Worm (Caenorhabditis elegans) whole organism, L4 larva: ENCODE results near the gene Y48A6B.7.

ENCODE experiments used
- F26F4.8 ChIP-seq: fragments of 200-800 bp; sonication (Bioruptor generic); conservative IDR thresholded peaks from 2 replicates; pipeline ENCODE4 v1.3.6; 2022; ENCODE audit warnings: missing genetic modification characterization, missing compliant biosample characterization
- F44E2.7 ChIP-seq: fragments of 200-800 bp; sonication (Bioruptor generic); IDR thresholded peaks from 2 replicates; pipeline ENCODE4 v2.1.2; 2022; ENCODE audit warnings: missing genetic modification characterization, missing compliant biosample characterization
- T26A8.4 ChIP-seq: fragments of 200-800 bp; sonication (Bioruptor generic); IDR thresholded peaks from 2 replicates; pipeline ENCODE4 v1.3.6; 2022; ENCODE audit warnings: missing genetic modification characterization, missing compliant biosample characterization
- Y105C5A.15 ChIP-seq: fragments of 200-800 bp; sonication (Bioruptor generic); IDR thresholded peaks from 2 replicates; pipeline ENCODE4 v1.3.6; 2022; ENCODE audit warnings: missing genetic modification characterization, missing compliant biosample characterization
- Y48G9A.11 ChIP-seq: fragments of 200-800 bp; sonication (Bioruptor generic); IDR thresholded peaks from 2 replicates; pipeline ENCODE4 v1.3.6; 2022; ENCODE audit warnings: missing genetic modification reagents, missing genetic modification characterization, missing compliant biosample characterization
- Y75B8A.6 ChIP-seq: fragments of 200-800 bp; sonication (Bioruptor generic); IDR thresholded peaks from 2 replicates; pipeline ENCODE4 v1.3.6; 2022; ENCODE audit warnings: missing genetic modification reagents, missing genetic modification characterization, missing compliant biosample characterization
- aha-1 ChIP-seq: fragments of 150-350 bp; peaks from one replicate; lab custom pipeline; 2014; ENCODE audit warnings: missing biosample characterization, missing genetic modification characterization
- arid-1 ChIP-seq: fragments of 200-800 bp; sonication (Bioruptor generic); conservative IDR thresholded peaks from 2 replicates; pipeline ENCODE4 v1.3.6; 2022; ENCODE audit warnings: missing genetic modification reagents, missing genetic modification characterization, missing compliant biosample characterization
- attf-4 ChIP-seq: sonication (generic microtip); optimal IDR thresholded peaks from 3 replicates; lab custom pipeline; 2017; ENCODE audit warnings: missing biosample characterization, missing genetic modification characterization
- ceh-44 ChIP-seq: fragments of 200-800 bp; sonication (Bioruptor generic); IDR thresholded peaks from 2 replicates; pipeline ENCODE4 v1.3.6; 2022; ENCODE audit warnings: missing genetic modification reagents, missing genetic modification characterization, missing compliant biosample characterization
- ceh-62 ChIP-seq: sonication (generic microtip); optimal IDR thresholded peaks from 2 replicates; lab custom pipeline; 2017; ENCODE audit warnings: missing biosample characterization, missing genetic modification characterization
- ctbp-1 ChIP-seq: fragments of 200-800 bp; sonication (Bioruptor generic); IDR thresholded peaks from 2 replicates; pipeline ENCODE4 v1.3.6; 2022; ENCODE audit warnings: missing genetic modification reagents, missing genetic modification characterization, missing compliant biosample characterization
- daf-16 ChIP-seq, 3 experiments: sonication (generic microtip); optimal IDR thresholded peaks; 2 replicates each; lab custom pipeline; 2016 to 2017; ENCODE audit warnings: missing genetic modification characterization in 3 of 3, missing genetic modification reagents in 3 of 3, mild to moderate bottlenecking in 2 of 3, missing compliant biosample characterization in 2 of 3, missing biosample characterization in 1 of 3, moderate library complexity in 1 of 3
- dmd-8 ChIP-seq: fragments of 200-800 bp; sonication (Bioruptor generic); IDR thresholded peaks from 2 replicates; pipeline ENCODE4 v1.3.6; 2022; ENCODE audit warnings: missing genetic modification characterization, missing compliant biosample characterization
- dmd-9 ChIP-seq: fragments of 200-800 bp; sonication (Bioruptor generic); IDR thresholded peaks from 2 replicates; pipeline ENCODE4 v1.3.6; 2022; ENCODE audit warnings: missing genetic modification reagents, missing genetic modification characterization, missing compliant biosample characterization
- dpl-1 ChIP-seq: fragments of 150-350 bp; optimal IDR thresholded peaks from 2 replicates; lab custom pipeline; 2014; ENCODE audit warnings: missing biosample characterization, missing genetic modification reagents, missing genetic modification characterization
- duxl-1 ChIP-seq: sonication (generic microtip); optimal IDR thresholded peaks from 2 replicates; lab custom pipeline; 2016; ENCODE audit warnings: mild to moderate bottlenecking, missing genetic modification characterization, moderate library complexity, missing compliant biosample characterization; ENCODE audit not compliant: poor library complexity
- dve-1 ChIP-seq: sonication (generic microtip); optimal IDR thresholded peaks from 2 replicates; lab custom pipeline; 2017; ENCODE audit warnings: antibody characterized with exemption, mild to moderate bottlenecking, missing genetic modification characterization, missing compliant biosample characterization; ENCODE audit not compliant: insufficient read depth
- egl-27 ChIP-seq: sonication (generic microtip); optimal IDR thresholded peaks from 3 replicates; lab custom pipeline; 2017; ENCODE audit warnings: missing biosample characterization, missing genetic modification reagents, missing genetic modification characterization
- fkh-10 ChIP-seq: fragments of 150-350 bp; optimal IDR thresholded peaks from 2 replicates; lab custom pipeline; 2014; ENCODE audit warnings: missing biosample characterization, missing genetic modification reagents, missing genetic modification characterization
- gei-8 ChIP-seq: fragments of 200-800 bp; sonication (Bioruptor generic); optimal IDR thresholded peaks from 2 replicates; lab custom pipeline; 2018; ENCODE audit warnings: mild to moderate bottlenecking, missing genetic modification characterization, missing compliant biosample characterization
- hlh-11 ChIP-seq: fragments of 200-800 bp; sonication (Bioruptor generic); optimal IDR thresholded peaks from 2 replicates; lab custom pipeline; 2018; ENCODE audit warnings: mild to moderate bottlenecking, missing genetic modification characterization, missing compliant biosample characterization
- hlh-30 ChIP-seq: sonication (generic microtip); optimal IDR thresholded peaks from 2 replicates; lab custom pipeline; 2017; ENCODE audit warnings: antibody characterized with exemption, mild to moderate bottlenecking, missing genetic modification characterization, missing compliant biosample characterization; ENCODE audit not compliant: insufficient read depth
- hmg-1.1 ChIP-seq: fragments of 200-800 bp; sonication (Bioruptor generic); IDR thresholded peaks from 2 replicates; pipeline ENCODE4 v1.3.6; 2022; ENCODE audit warnings: missing genetic modification reagents, missing genetic modification characterization, missing compliant biosample characterization
- lim-7 ChIP-seq: fragments of 200-800 bp; sonication (Bioruptor generic); IDR thresholded peaks from 2 replicates; pipeline ENCODE4 v1.3.6; 2022; ENCODE audit warnings: missing genetic modification characterization, missing compliant biosample characterization
- lin-29 ChIP-seq: fragments of 200-800 bp; sonication (Bioruptor generic); IDR thresholded peaks from 2 replicates; pipeline ENCODE4 v1.3.6; 2022; ENCODE audit warnings: missing genetic modification reagents, missing genetic modification characterization, missing compliant biosample characterization
- lin-38 ChIP-seq: fragments of 200-800 bp; sonication (Bioruptor generic); IDR thresholded peaks from 2 replicates; pipeline ENCODE4 v1.3.6; 2022; ENCODE audit warnings: missing genetic modification reagents, missing genetic modification characterization, missing compliant biosample characterization
- lsy-2 ChIP-seq, 2 experiments: fragments of 150-350 bp in 1 of 2; sonication (generic microtip) in 1 of 2; optimal IDR thresholded peaks; 2 replicates each; lab custom pipeline; 2014 to 2017; ENCODE audit warnings: missing biosample characterization in 2 of 2, missing genetic modification characterization in 2 of 2
- mdt-29 ChIP-seq: fragments of 200-800 bp; sonication (Bioruptor generic); IDR thresholded peaks from 2 replicates; pipeline ENCODE4 v1.3.6; 2022; ENCODE audit warnings: missing genetic modification reagents, missing genetic modification characterization, missing compliant biosample characterization
- mep-1 ChIP-seq: fragments of 150-350 bp; sonication (generic microtip); optimal IDR thresholded peaks from 3 replicates; lab custom pipeline; 2014; ENCODE audit warnings: missing biosample characterization, missing genetic modification characterization
- mes-2 ChIP-seq: sonication (generic microtip); optimal IDR thresholded peaks from 2 replicates; lab custom pipeline; 2016; ENCODE audit warnings: missing genotype, mild to moderate bottlenecking, missing genetic modification characterization, missing compliant biosample characterization; ENCODE audit not compliant: poor library complexity, severe bottlenecking
- mxl-3 ChIP-seq: fragments of 200-800 bp; sonication (Bioruptor generic); optimal IDR thresholded peaks from 2 replicates; lab custom pipeline; 2018; ENCODE audit warnings: mild to moderate bottlenecking, missing genetic modification characterization, missing compliant biosample characterization
- nhr-102 ChIP-seq: sonication (generic microtip); optimal IDR thresholded peaks from 2 replicates; lab custom pipeline; 2016; ENCODE audit warnings: mild to moderate bottlenecking, missing genetic modification characterization, moderate library complexity, missing compliant biosample characterization
- nhr-11 ChIP-seq: fragments of 150-350 bp; optimal IDR thresholded peaks from 2 replicates; lab custom pipeline; 2014; ENCODE audit warnings: missing biosample characterization, missing genetic modification characterization
- nhr-111 ChIP-seq: fragments of 200-800 bp; sonication (Bioruptor generic); optimal IDR thresholded peaks from 2 replicates; lab custom pipeline; 2018; ENCODE audit warnings: mild to moderate bottlenecking, missing genetic modification characterization, missing compliant biosample characterization
- nhr-41 ChIP-seq: fragments of 200-800 bp; sonication (Bioruptor generic); IDR thresholded peaks from 2 replicates; pipeline ENCODE4 v1.3.6; 2022; ENCODE audit warnings: missing genetic modification reagents, missing genetic modification characterization, missing compliant biosample characterization
- nhr-42 ChIP-seq: fragments of 200-800 bp; sonication (Bioruptor generic); IDR thresholded peaks from 2 replicates; pipeline ENCODE4 v1.3.6; 2022; ENCODE audit warnings: missing genetic modification characterization, missing compliant biosample characterization
- nhr-48 ChIP-seq: sonication (generic microtip); optimal IDR thresholded peaks from 2 replicates; lab custom pipeline; 2016; ENCODE audit warnings: mild to moderate bottlenecking, missing genetic modification characterization, missing compliant biosample characterization
- pha-4 ChIP-seq, 2 experiments: fragments of 150-350 bp in 1 of 2; fragments of 200-800 bp in 1 of 2; sonication (Bioruptor generic) in 1 of 2; IDR thresholded peaks in 1 of 2; optimal IDR thresholded peaks in 1 of 2; 2 replicates each; pipeline versions ENCODE4 v1.3.6 to Lab custom; 2014 to 2022; ENCODE audit warnings: missing genetic modification characterization in 2 of 2, missing genetic modification reagents in 2 of 2, missing biosample characterization in 1 of 2, missing compliant biosample characterization in 1 of 2
- pqm-1 ChIP-seq: sonication (generic microtip); optimal IDR thresholded peaks from 2 replicates; lab custom pipeline; 2017; ENCODE audit warnings: missing biosample characterization, missing genetic modification characterization
- rbr-2 ChIP-seq: sonication (generic microtip); optimal IDR thresholded peaks from 2 replicates; lab custom pipeline; 2016; ENCODE audit warnings: missing genotype, missing genetic modification characterization, missing compliant biosample characterization
- tra-1 ChIP-seq: fragments of 200-800 bp; sonication (Bioruptor generic); IDR thresholded peaks from 2 replicates; pipeline ENCODE4 v1.3.6; 2022; ENCODE audit warnings: missing genetic modification reagents, missing genetic modification characterization, missing compliant biosample characterization
- unc-130 ChIP-seq: sonication (generic microtip); optimal IDR thresholded peaks from 2 replicates; lab custom pipeline; 2016; ENCODE audit warnings: missing genetic modification reagents, missing genetic modification characterization, missing compliant biosample characterization
- unc-39 ChIP-seq: sonication (generic microtip); optimal IDR thresholded peaks from 2 replicates; lab custom pipeline; 2017; ENCODE audit warnings: missing biosample characterization, missing genetic modification characterization
- unc-62 ChIP-seq, 3 experiments: fragments of 150-350 bp in 1 of 3; sonication (generic microtip); optimal IDR thresholded peaks in 2 of 3; peaks in 1 of 3; 1 replicate in 1 of 3; 2 replicates in 2 of 3; lab custom pipeline; 2014 to 2017; ENCODE audit warnings: missing biosample characterization in 3 of 3, missing genetic modification characterization in 3 of 3, missing genetic modification reagents in 3 of 3, missing genotype in 1 of 3
- vab-7 ChIP-seq: fragments of 200-800 bp; sonication (Bioruptor generic); IDR thresholded peaks from 2 replicates; pipeline ENCODE4 v1.3.6; 2022; ENCODE audit warnings: missing genetic modification reagents, missing genetic modification characterization, missing compliant biosample characterization
- zfp-3 ChIP-seq: fragments of 200-800 bp; sonication (Bioruptor generic); conservative IDR thresholded peaks from 2 replicates; pipeline ENCODE4 v1.3.6; 2022; ENCODE audit warnings: missing genetic modification reagents, missing genetic modification characterization, missing compliant biosample characterization
- zip-2 ChIP-seq: fragments of 150-350 bp; optimal IDR thresholded peaks from 2 replicates; lab custom pipeline; 2014; ENCODE audit warnings: missing biosample characterization, missing genetic modification characterization

The Y48A6B.7 gene

DNA sequence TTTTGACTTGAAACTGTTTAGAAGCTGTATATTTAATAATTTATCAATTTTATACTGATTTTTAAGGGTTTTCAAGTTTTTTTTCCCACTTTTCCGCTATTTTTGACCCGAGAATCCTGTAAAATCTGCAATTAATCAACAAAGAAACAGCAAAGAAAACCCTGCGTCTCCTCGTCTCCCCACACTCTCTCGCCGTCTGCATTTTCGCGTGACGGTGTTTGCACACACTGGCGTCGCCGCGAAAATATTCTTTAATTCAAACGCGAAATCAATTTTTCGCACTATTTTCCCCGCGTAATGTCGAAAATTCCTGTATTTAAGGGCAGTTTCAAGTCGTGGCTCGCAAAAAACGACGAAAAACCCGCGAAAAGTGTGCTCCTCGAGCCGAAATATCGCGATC is 36.9 kb upstream of the Y48A6B.7 start, which contains the start of gene rsa-2:
Gene rsa-2 (plus strand): TSS at position 221 of the 400 bp plus-strand sequence.
- TF ChIP-seq lim-7 (GFP tag; lab: Robert Waterston, UW) (no peak), nhr-111 (no peak), nhr-11 (tag; lab: Kevin White, UChicago) (peak; percentile 13), hmg-1.1 (GFP tag; lab: Robert Waterston, UW) (peak; percentile 53; the same call in 1 of the 2 replicates), Y105C5A.15 (GFP tag; lab: Robert Waterston, UW) (0 out of 2 replicates have a peak, but pooled peaks have one; percentile 18), hlh-30 (tag; lab: Kevin White, UChicago) (no peak), Y48G9A.11 (GFP tag; lab: Robert Waterston, UW) (no peak), zfp-3 (GFP tag; lab: Robert Waterston, UW) (0 out of 2 replicates have a peak, but pooled peaks have one; percentile 52), ceh-62 (tag; lab: Kevin White, UChicago) (no peak), nhr-41 (GFP tag; lab: Robert Waterston, UW) (no peak), vab-7 (GFP tag; lab: Robert Waterston, UW) (0 out of 2 replicates have a peak, but pooled peaks have one; percentile 33), dmd-9 (GFP tag; lab: Robert Waterston, UW) (no peak), tra-1 (GFP tag; lab: Robert Waterston, UW) (0 out of 2 replicates have a peak, but pooled peaks have one; percentile 13), T26A8.4 (GFP tag; lab: Robert Waterston, UW) (peak; percentile 42; the same call in 1 of the 2 replicates), nhr-102 (no peak), pha-4 (GFP tag; IDR thresholded peaks at IDR 0.05; lab: Robert Waterston, UW) (peak; percentile 35), pha-4 (tag; optimal IDR thresholded peaks at IDR 0.05; lab: Kevin White, UChicago) (no peak), ctbp-1 (GFP tag; lab: Robert Waterston, UW) (peak; percentile 12; the same call in 1 of the 2 replicates), arid-1 (GFP tag; lab: Robert Waterston, UW) (peak; percentile 60; the same call in 1 of the 2 replicates), mes-2 (tag; lab: Kevin White, UChicago) (peak; percentile 76), dpl-1 (GFP tag; lab: Kevin White, UChicago) (peak; percentile 91), daf-16 (GFP tag; optimal IDR thresholded peaks at IDR 0.05; lab: Kevin White, UChicago) (no peak), daf-16 (tag; optimal IDR thresholded peaks at IDR 0.05; lab: Kevin White, UChicago) (peak; percentile 35), mdt-29 (GFP tag; lab: Robert Waterston, UW) (no peak), mep-1 (tag; lab: Kevin White, UChicago) (peak; percentile 17), ceh-44 (no peak), zip-2 (tag; lab: Kevin White, UChicago) (no peak), rbr-2 (peak; percentile 28), lin-38 (GFP tag; lab: Robert Waterston, UW) (peak; percentile 64), fkh-10 (GFP tag; lab: Kevin White, UChicago) (no peak), attf-4 (tag; lab: Kevin White, UChicago) (no peak), nhr-42 (GFP tag; lab: Robert Waterston, UW) (no peak), unc-62 (GFP tag; optimal IDR thresholded peaks at IDR 0.05 in 1 of 2; lab: Kevin White, UChicago) (peak in 1 of 2 experiments; percentile 86), unc-62 (tag; optimal IDR thresholded peaks at IDR 0.05; lab: Kevin White, UChicago) (no peak), duxl-1 (tag; lab: Kevin White, UChicago) (peak; percentile 32), hlh-11 (tag; lab: Kevin White, UChicago) (peak; percentile 15), dve-1 (tag; lab: Kevin White, UChicago) (peak; percentile 4), lsy-2 (tag; optimal IDR thresholded peaks at IDR 0.05; lab: Kevin White, UChicago) (peak in 1 of 2 experiments; percentile 47), unc-130 (peak; percentile 22)
- TF ChIP-seq, all 104 proteins: peak for 22

DNA sequence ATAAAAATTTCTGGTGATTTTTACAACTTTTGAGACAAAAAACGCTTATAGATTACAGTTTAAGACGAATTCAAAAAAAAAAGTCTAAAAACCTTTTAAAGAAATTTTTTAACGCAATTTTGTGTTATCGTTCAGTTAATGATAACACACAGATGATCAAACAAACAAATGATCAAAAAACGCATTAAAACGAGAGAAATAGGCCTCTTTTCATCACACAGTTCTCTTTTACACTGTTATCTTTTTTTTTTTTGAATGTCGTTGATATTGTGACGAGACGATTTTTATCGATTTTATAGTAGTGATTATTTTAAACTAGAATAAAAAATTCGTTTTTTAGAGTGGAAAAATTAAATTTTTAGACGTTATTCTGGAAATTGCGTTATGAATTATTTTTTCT is 33.4 kb upstream of the Y48A6B.7 start:
- no peak for TF ChIP-seq unc-39 (tag; lab: Kevin White, UChicago)
- TF ChIP-seq mxl-3 (GFP tag; lab: Kevin White, UChicago): no peak
- TF ChIP-seq nhr-48 (tag; lab: Kevin White, UChicago): peak; percentile 30
- TF ChIP-seq aha-1 (tag; lab: Kevin White, UChicago): peak; percentile 26
- no peak for TF ChIP-seq mep-1 (tag; lab: Kevin White, UChicago)
- TF ChIP-seq gei-8: no peak
- no peak for TF ChIP-seq lin-29
- no peak for TF ChIP-seq F44E2.7 (GFP tag; lab: Robert Waterston, UW)
- no peak for TF ChIP-seq dmd-8 (GFP tag; lab: Robert Waterston, UW)
- TF ChIP-seq F26F4.8 (GFP tag; lab: Robert Waterston, UW): no peak
- no peak for TF ChIP-seq mdt-29 (GFP tag; lab: Robert Waterston, UW)
- peak; percentile 21 for TF ChIP-seq hlh-30 (tag; lab: Kevin White, UChicago)
- peak; percentile 94 for TF ChIP-seq pqm-1
- no peak for TF ChIP-seq egl-27 (tag; lab: Kevin White, UChicago)
- no peak for TF ChIP-seq Y75B8A.6 (GFP tag; lab: Robert Waterston, UW)
- TF ChIP-seq dmd-9 (GFP tag; lab: Robert Waterston, UW): no peak
